Fruit fly (Drosophila melanogaster) whole organism, embryonic: ENCODE data around the gene CG43085.
A peak's percentile ranks its signal among the peaks of the same experiment; 100 is the strongest.

Experiments
- BEAF-32 ChIP-seq: fragments of 200-800 bp; sonication (Bioruptor generic); optimal IDR thresholded peaks from 3 replicates; lab custom pipeline; 2017; ENCODE audit warnings: missing biosample characterization, missing genetic modification characterization, mild to moderate bottlenecking, moderate library complexity, missing genetic modification reagents
- CG10274 ChIP-seq: fragments of 200-800 bp; sonication (Bioruptor generic); optimal IDR thresholded peaks from 3 replicates; lab custom pipeline; 2017; ENCODE audit warnings: missing biosample characterization, mild to moderate bottlenecking, missing genetic modification characterization
- CG10543 ChIP-seq: fragments of 200-800 bp; sonication (Bioruptor generic); optimal IDR thresholded peaks from 3 replicates; lab custom pipeline; 2017; ENCODE audit warnings: missing biosample characterization, mild to moderate bottlenecking, missing genetic modification characterization, moderate library complexity
- CG11696 ChIP-seq: fragments of 200-800 bp; sonication (Bioruptor generic); IDR thresholded peaks from 2 replicates; pipeline ENCODE4 v1.3.6; 2022; ENCODE audit warnings: missing biosample characterization, missing genetic modification characterization
- CG12236 ChIP-seq: fragments of 200-800 bp; sonication (Bioruptor generic); optimal IDR thresholded peaks from 2 replicates; lab custom pipeline; 2016; ENCODE audit warnings: missing biosample characterization, missing genetic modification characterization
- CG13624 ChIP-seq: fragments of 200-800 bp; sonication (Bioruptor generic); optimal IDR thresholded peaks from 2 replicates; lab custom pipeline; 2016; ENCODE audit warnings: missing biosample characterization, missing genetic modification characterization
- CG14014 ChIP-seq: fragments of 200-800 bp; sonication (Bioruptor generic); IDR thresholded peaks from 2 replicates; pipeline ENCODE4 v1.3.6; 2022; ENCODE audit warnings: missing biosample characterization, missing genetic modification characterization
- CG15601 ChIP-seq: fragments of 200-800 bp; sonication (Bioruptor generic); optimal IDR thresholded peaks from 3 replicates; lab custom pipeline; 2019; ENCODE audit warnings: missing biosample characterization, mild to moderate bottlenecking, missing genetic modification characterization, moderate library complexity
- CG16863 ChIP-seq: fragments of 200-800 bp; sonication (Bioruptor generic); optimal IDR thresholded peaks from 3 replicates; lab custom pipeline; 2016; ENCODE audit warnings: missing biosample characterization, missing genetic modification characterization
- CG18011 ChIP-seq: fragments of 200-800 bp; sonication (Bioruptor generic); optimal IDR thresholded peaks from 2 replicates; lab custom pipeline; 2017; ENCODE audit warnings: missing biosample characterization, missing genetic modification characterization, mild to moderate bottlenecking, moderate library complexity, missing genotype
- CG30020 ChIP-seq: fragments of 200-800 bp; optimal IDR thresholded peaks from 2 replicates; lab custom pipeline; 2019; ENCODE audit warnings: missing biosample characterization, mild to moderate bottlenecking, missing genetic modification characterization, moderate library complexity
- CG31224 ChIP-seq: fragments of 200-800 bp; sonication (Bioruptor generic); IDR thresholded peaks from 2 replicates; pipeline ENCODE4 v1.3.6; 2022; ENCODE audit warnings: missing biosample characterization, missing genetic modification characterization
- CG42726 ChIP-seq: fragments of 200-800 bp; sonication (Bioruptor generic); IDR thresholded peaks from 2 replicates; pipeline ENCODE4 v1.3.6; 2022; ENCODE audit warnings: missing biosample characterization, missing genetic modification characterization; ENCODE audit not compliant: partially characterized antibody
- CG4854 ChIP-seq: fragments of 200-800 bp; sonication (Bioruptor generic); optimal IDR thresholded peaks from 2 replicates; lab custom pipeline; 2016; ENCODE audit warnings: missing biosample characterization, missing genetic modification characterization, inconsistent platforms
- CG6683 ChIP-seq: fragments of 200-800 bp; sonication (Bioruptor generic); optimal IDR thresholded peaks from 2 replicates; lab custom pipeline; 2017; ENCODE audit warnings: missing biosample characterization, mild to moderate bottlenecking, missing genetic modification characterization, missing genetic modification reagents
- CG6854 ChIP-seq: fragments of 200-800 bp; sonication (Bioruptor generic); optimal IDR thresholded peaks from 3 replicates; lab custom pipeline; 2017; ENCODE audit warnings: missing biosample characterization, mild to moderate bottlenecking, missing genetic modification characterization
- CG7556 ChIP-seq: fragments of 200-800 bp; sonication (Bioruptor generic); optimal IDR thresholded peaks from 2 replicates; lab custom pipeline; 2017; ENCODE audit warnings: missing biosample characterization, mild to moderate bottlenecking, missing genetic modification characterization
- CG7963 ChIP-seq: fragments of 200-800 bp; sonication (Bioruptor generic); IDR thresholded peaks from 3 replicates; pipeline ENCODE4 v1.3.6; 2022; ENCODE audit warnings: missing biosample characterization, missing genetic modification characterization; ENCODE audit not compliant: partially characterized antibody
- CG9727 ChIP-seq: fragments of 200-800 bp; sonication (Bioruptor generic); optimal IDR thresholded peaks from 3 replicates; lab custom pipeline; 2017; ENCODE audit warnings: missing biosample characterization, mild to moderate bottlenecking, missing genetic modification characterization
- Camta ChIP-seq: fragments of 200-800 bp; sonication (Bioruptor generic); optimal IDR thresholded peaks from 2 replicates; lab custom pipeline; 2016; ENCODE audit warnings: missing biosample characterization, missing genetic modification characterization
- Chrac-16 ChIP-seq: fragments of 200-800 bp; sonication (Bioruptor generic); optimal IDR thresholded peaks from 3 replicates; lab custom pipeline; 2016; ENCODE audit warnings: missing biosample characterization, missing genetic modification characterization
- CrebB ChIP-seq: fragments of 200-800 bp; sonication (Bioruptor generic); optimal IDR thresholded peaks from 3 replicates; lab custom pipeline; 2018; ENCODE audit warnings: missing biosample characterization, mild to moderate bottlenecking, missing genetic modification characterization
- Dref ChIP-seq: fragments of 200-800 bp; sonication (Bioruptor generic); IDR thresholded peaks from 2 replicates; pipeline ENCODE4 v1.3.6; 2022; ENCODE audit warnings: missing biosample characterization, missing genetic modification characterization
- ERR ChIP-seq: fragments of 200-800 bp; sonication (Bioruptor generic); optimal IDR thresholded peaks from 2 replicates; lab custom pipeline; 2016; ENCODE audit warnings: missing biosample characterization, missing genetic modification characterization
- GATAe ChIP-seq: fragments of 200-800 bp; sonication (Bioruptor generic); conservative IDR thresholded peaks from 2 replicates; pipeline ENCODE4 v1.3.6; 2022; ENCODE audit warnings: missing biosample characterization, missing genetic modification characterization
- HmgD ChIP-seq: fragments of 200-800 bp; sonication (Bioruptor generic); optimal IDR thresholded peaks from 3 replicates; lab custom pipeline; 2016; ENCODE audit warnings: missing biosample characterization, missing genetic modification characterization
- HmgZ ChIP-seq: fragments of 200-800 bp; sonication (Bioruptor generic); optimal IDR thresholded peaks from 2 replicates; lab custom pipeline; 2018; ENCODE audit warnings: missing biosample characterization, mild to moderate bottlenecking, missing genetic modification characterization
- Hmx ChIP-seq: fragments of 200-800 bp; sonication (Bioruptor generic); optimal IDR thresholded peaks from 2 replicates; lab custom pipeline; 2016; ENCODE audit warnings: missing biosample characterization, missing genetic modification characterization
- Sin3A ChIP-seq: fragments of >200 bp; optimal IDR thresholded peaks from 2 replicates; lab custom pipeline; 2018
- Spps ChIP-seq: fragments of 200-800 bp; sonication (Bioruptor generic); optimal IDR thresholded peaks from 2 replicates; lab custom pipeline; 2018; ENCODE audit warnings: missing biosample characterization, mild to moderate bottlenecking, missing genetic modification characterization
- Trl ChIP-seq, 3 experiments: fragments of >200 bp in 2 of 3; fragments of 200-800 bp in 1 of 3; sonication (Bioruptor generic) in 1 of 3; optimal IDR thresholded peaks; 2 replicates in 1 of 3; 3 replicates in 2 of 3; lab custom pipeline; 2016 to 2017; ENCODE audit warnings: missing biosample characterization in 1 of 3, missing genetic modification characterization in 1 of 3
- Usf ChIP-seq: fragments of 200-800 bp; sonication (Bioruptor generic); optimal IDR thresholded peaks from 2 replicates; lab custom pipeline; 2017; ENCODE audit warnings: missing genotype, missing biosample characterization, missing genetic modification characterization
- Vsx1 ChIP-seq: fragments of 200-800 bp; sonication (Bioruptor generic); optimal IDR thresholded peaks from 2 replicates; lab custom pipeline; 2017; ENCODE audit warnings: missing biosample characterization, mild to moderate bottlenecking, missing genetic modification characterization, missing genetic modification reagents
- aop ChIP-seq: fragments of 200-800 bp; sonication (Bioruptor generic); IDR thresholded peaks from 2 replicates; pipeline ENCODE4 v1.3.6; 2022; ENCODE audit warnings: missing biosample characterization, missing genetic modification characterization
- ase ChIP-seq: fragments of 200-800 bp; sonication (Bioruptor generic); IDR thresholded peaks from 3 replicates; pipeline ENCODE4 v1.3.6; 2022; ENCODE audit warnings: missing biosample characterization, missing genetic modification characterization
- crp ChIP-seq, 2 experiments: fragments of 200-800 bp; sonication (Bioruptor generic); optimal IDR thresholded peaks; 2 replicates in 1 of 2; 3 replicates in 1 of 2; lab custom pipeline; 2017; ENCODE audit warnings: missing biosample characterization in 2 of 2, missing genetic modification characterization in 2 of 2, mild to moderate bottlenecking in 1 of 2, moderate library complexity in 1 of 2
- eyg ChIP-seq: fragments of 200-800 bp; sonication (Bioruptor generic); optimal IDR thresholded peaks from 3 replicates; lab custom pipeline; 2016; ENCODE audit warnings: missing biosample characterization, missing genetic modification characterization
- fd3F ChIP-seq: fragments of 200-800 bp; sonication (Bioruptor generic); optimal IDR thresholded peaks from 2 replicates; lab custom pipeline; 2018; ENCODE audit warnings: missing biosample characterization, mild to moderate bottlenecking, missing genetic modification characterization, moderate library complexity
- fu2 ChIP-seq: fragments of 200-800 bp; sonication (Bioruptor generic); optimal IDR thresholded peaks from 2 replicates; lab custom pipeline; 2016; ENCODE audit warnings: missing biosample characterization, missing genetic modification characterization
- lilli ChIP-seq: fragments of 200-800 bp; sonication (Bioruptor generic); optimal IDR thresholded peaks from 3 replicates; lab custom pipeline; 2016; ENCODE audit warnings: missing biosample characterization, missing genetic modification characterization
- lola ChIP-seq, 3 experiments: fragments of >200 bp in 2 of 3; fragments of 200-800 bp in 1 of 3; sonication (Bioruptor generic) in 1 of 3; optimal IDR thresholded peaks; 2 replicates each; lab custom pipeline; 2017 to 2019; ENCODE audit warnings: missing biosample characterization in 3 of 3, missing genetic modification characterization in 3 of 3, mild to moderate bottlenecking in 1 of 3, moderate library complexity in 1 of 3
- luna ChIP-seq: fragments of 200-800 bp; sonication (Bioruptor generic); optimal IDR thresholded peaks from 2 replicates; lab custom pipeline; 2016; ENCODE audit warnings: missing biosample characterization, missing genetic modification characterization
- nerfin-2 ChIP-seq: fragments of 200-800 bp; sonication (Bioruptor generic); IDR thresholded peaks from 2 replicates; pipeline ENCODE4 v1.3.6; 2022; ENCODE audit warnings: missing biosample characterization, missing genetic modification characterization; ENCODE audit not compliant: partially characterized antibody
- org-1 ChIP-seq: fragments of 200-800 bp; sonication (Bioruptor generic); optimal IDR thresholded peaks from 2 replicates; lab custom pipeline; 2017; ENCODE audit warnings: missing biosample characterization, missing genetic modification characterization
- pfk ChIP-seq: fragments of 200-800 bp; sonication (Bioruptor generic); optimal IDR thresholded peaks from 2 replicates; lab custom pipeline; 2018; ENCODE audit warnings: missing biosample characterization, mild to moderate bottlenecking, missing genetic modification characterization, moderate library complexity
- repo ChIP-seq: fragments of 200-800 bp; sonication (Bioruptor generic); optimal IDR thresholded peaks from 2 replicates; lab custom pipeline; 2016; ENCODE audit warnings: missing biosample characterization, missing genetic modification characterization
- salm ChIP-seq: fragments of 200-800 bp; sonication (Bioruptor generic); optimal IDR thresholded peaks from 2 replicates; lab custom pipeline; 2018; ENCODE audit warnings: missing biosample characterization, mild to moderate bottlenecking, missing genetic modification characterization
- schlank ChIP-seq: fragments of 200-800 bp; sonication (Bioruptor generic); optimal IDR thresholded peaks from 2 replicates; lab custom pipeline; 2018; ENCODE audit warnings: missing biosample characterization, mild to moderate bottlenecking, missing genetic modification characterization
- sima ChIP-seq: fragments of 200-800 bp; sonication (Bioruptor generic); optimal IDR thresholded peaks from 2 replicates; lab custom pipeline; 2016; ENCODE audit warnings: missing biosample characterization, missing genetic modification characterization
- stwl ChIP-seq: fragments of 200-800 bp; sonication (Bioruptor generic); optimal IDR thresholded peaks from 3 replicates; lab custom pipeline; 2018; ENCODE audit warnings: missing biosample characterization, mild to moderate bottlenecking, missing genetic modification characterization, moderate library complexity
- vfl ChIP-seq: fragments of 200-800 bp; sonication (Bioruptor generic); optimal IDR thresholded peaks from 2 replicates; lab custom pipeline; 2016; ENCODE audit warnings: missing biosample characterization, missing genetic modification characterization

Gene CG43085

dm6 chr3L:17625014-17625413 lies 21.5 kb downstream of the CG43085 start (continued):
- no peak for TF ChIP-seq CG7963 (GFP tag; lab: Robert Waterston, UW)
- no peak for TF ChIP-seq CG18011 (GFP tag; lab: Kevin White, UChicago)
- TF ChIP-seq pfk (GFP tag; lab: Kevin White, UChicago) = no peak
- TF ChIP-seq CG14014 (GFP tag; lab: Robert Waterston, UW) = peak; percentile 32; the same call in 1 of the 2 replicates
- TF ChIP-seq BEAF-32 (GFP tag; lab: Kevin White, UChicago) = no peak
- TF ChIP-seq CG10274 (GFP tag; lab: Kevin White, UChicago) = no peak
- TF ChIP-seq CG16863 = no peak
- no peak for TF ChIP-seq nerfin-2
- no peak for TF ChIP-seq eyg
- no peak for TF ChIP-seq Sin3A (lab: Kevin White, UChicago)
- no peak for TF ChIP-seq Trl (optimal IDR thresholded peaks at IDR 0.05; lab: Kevin White, UChicago)
- no peak for TF ChIP-seq Trl (GFP tag; optimal IDR thresholded peaks at IDR 0.05; lab: Kevin White, UChicago)
- peak; percentile 41 for TF ChIP-seq CrebB (tag; lab: Kevin White, UChicago)
- TF ChIP-seq schlank (tag; lab: Kevin White, UChicago) = peak; percentile 52
- no peak for TF ChIP-seq ase (GFP tag; lab: Robert Waterston, UW)
- TF ChIP-seq CG31224 (GFP tag; lab: Robert Waterston, UW) = no peak
- TF ChIP-seq salm (tag; lab: Kevin White, UChicago) = peak; percentile 8
- TF ChIP-seq CG9727 (GFP tag; lab: Kevin White, UChicago) = no peak
- no peak for TF ChIP-seq Spps (tag; lab: Kevin White, UChicago)
- no peak for TF ChIP-seq org-1 (GFP tag; lab: Kevin White, UChicago)
- TF ChIP-seq Dref (GFP tag; lab: Robert Waterston, UW) = no peak
- no peak for TF ChIP-seq CG12236 (GFP tag; lab: Kevin White, UChicago)
- TF ChIP-seq Hmx (GFP tag; lab: Kevin White, UChicago) = no peak
- peak; percentile 63 for TF ChIP-seq CG6854 (GFP tag; lab: Kevin White, UChicago)
- TF ChIP-seq Camta (GFP tag; lab: Kevin White, UChicago) = no peak
- no peak for TF ChIP-seq sima
- no peak for TF ChIP-seq Chrac-16 (GFP tag; lab: Kevin White, UChicago)
- no peak for TF ChIP-seq GATAe
- TF ChIP-seq repo (GFP tag; lab: Kevin White, UChicago) = no peak
- no peak for TF ChIP-seq vfl
- TF ChIP-seq HmgZ (tag; lab: Kevin White, UChicago) = no peak
- no peak for TF ChIP-seq CG6683 (GFP tag; lab: Kevin White, UChicago)
- TF ChIP-seq lilli (GFP tag; lab: Kevin White, UChicago) = no peak
- TF ChIP-seq CG42726 = no peak
- no peak for TF ChIP-seq aop (GFP tag; lab: Robert Waterston, UW)
- no peak for TF ChIP-seq Usf
- TF ChIP-seq CG7556 (GFP tag; lab: Kevin White, UChicago) = no peak
- TF ChIP-seq CG10543 (GFP tag; lab: Kevin White, UChicago) = no peak
- peak; percentile 47 for TF ChIP-seq CG15601 (tag; lab: Kevin White, UChicago)
- no peak for TF ChIP-seq fu2 (GFP tag; lab: Kevin White, UChicago)
- no peak for TF ChIP-seq HmgD
- TF ChIP-seq CG30020 (tag; lab: Kevin White, UChicago) = no peak
- TF ChIP-seq CG13624 (GFP tag; lab: Kevin White, UChicago) = no peak
- TF ChIP-seq Vsx1 (GFP tag; lab: Kevin White, UChicago) = no peak
- no peak for TF ChIP-seq ERR (GFP tag; lab: Kevin White, UChicago)
- TF ChIP-seq CG4854 (GFP tag; lab: Kevin White, UChicago) = no peak
- TF ChIP-seq crp (GFP tag; optimal IDR thresholded peaks at IDR 0.05; lab: Kevin White, UChicago) = no peak
- no peak for TF ChIP-seq luna (GFP tag; lab: Kevin White, UChicago)
- TF ChIP-seq fd3F (GFP tag; lab: Kevin White, UChicago) = peak; percentile 41
- TF ChIP-seq lola (GFP tag; optimal IDR thresholded peaks at IDR 0.05; lab: Kevin White, UChicago) = no peak
- no peak for TF ChIP-seq stwl (tag; lab: Kevin White, UChicago)
- no peak for TF ChIP-seq CG11696 (GFP tag; lab: Robert Waterston, UW)
